Worm (Caenorhabditis elegans): Measurements from ENCODE around the gene F17C8.6.

ce11 chrIII:4748666-4749065, 2.8 kb upstream of the F17C8.6 start:
- TF ChIP-seq B0261.1 (tag; optimal IDR thresholded peaks at IDR 0.05), result no peak
- TF ChIP-seq unc-130 (GFP tag; optimal IDR thresholded peaks at IDR 0.05), result no peak
- no peak for TF ChIP-seq B0336.3 (GFP tag; IDR thresholded peaks at IDR 0.05)
